Worm (Caenorhabditis elegans) whole organism, late embryonic: Measurements from ENCODE around the gene F13H8.3.
A peak's percentile ranks its signal among the peaks of the same experiment; 100 is the strongest.

Source experiments
- C08G9.2 ChIP-seq: sonication (generic microtip); optimal IDR thresholded peaks from 2 replicates; lab custom pipeline; 2016; ENCODE audit warnings: mild to moderate bottlenecking, missing genetic modification characterization, moderate library complexity, missing compliant biosample characterization
- F13H6.1 ChIP-seq: sonication (generic microtip); optimal IDR thresholded peaks from 2 replicates; lab custom pipeline; 2016; ENCODE audit warnings: missing genetic modification characterization, missing compliant biosample characterization
- K02D7.2 ChIP-seq: sonication (generic microtip); optimal IDR thresholded peaks from 2 replicates; lab custom pipeline; 2017; ENCODE audit warnings: mild to moderate bottlenecking, missing genetic modification characterization, missing compliant biosample characterization
- T23F11.4 ChIP-seq: fragments of 200-800 bp; sonication (Bioruptor generic); optimal IDR thresholded peaks from 2 replicates; lab custom pipeline; 2018; ENCODE audit warnings: mild to moderate bottlenecking, missing genetic modification characterization, missing compliant biosample characterization
- Y22D7AL.16 ChIP-seq: sonication (generic microtip); optimal IDR thresholded peaks from 2 replicates; lab custom pipeline; 2016; ENCODE audit warnings: missing genetic modification characterization, missing compliant biosample characterization
- ahr-1 ChIP-seq: sonication (generic microtip); optimal IDR thresholded peaks from 2 replicates; lab custom pipeline; 2016; ENCODE audit warnings: missing genetic modification characterization, missing compliant biosample characterization
- ceh-14 ChIP-seq: sonication (generic microtip); optimal IDR thresholded peaks from 2 replicates; lab custom pipeline; 2016; ENCODE audit warnings: missing genotype, missing genetic modification characterization, missing compliant biosample characterization
- ceh-18 ChIP-seq: sonication (generic microtip); optimal IDR thresholded peaks from 2 replicates; lab custom pipeline; 2016; ENCODE audit warnings: missing genetic modification characterization, missing compliant biosample characterization
- ceh-2 ChIP-seq: sonication (generic microtip); optimal IDR thresholded peaks from 2 replicates; lab custom pipeline; 2016; ENCODE audit warnings: missing genotype, missing genetic modification characterization, missing compliant biosample characterization
- ceh-24 ChIP-seq: sonication (generic microtip); optimal IDR thresholded peaks from 2 replicates; lab custom pipeline; 2016; ENCODE audit warnings: mild to moderate bottlenecking, missing genetic modification characterization, missing compliant biosample characterization
- ceh-31 ChIP-seq: sonication (generic microtip); optimal IDR thresholded peaks from 2 replicates; lab custom pipeline; 2016; ENCODE audit warnings: missing genetic modification characterization, missing compliant biosample characterization
- ceh-34 ChIP-seq: sonication (generic microtip); optimal IDR thresholded peaks from 2 replicates; lab custom pipeline; 2016; ENCODE audit warnings: mild to moderate bottlenecking, missing genetic modification characterization, missing compliant biosample characterization
- ceh-45 ChIP-seq: fragments of 200-800 bp; sonication (Bioruptor generic); IDR thresholded peaks from 2 replicates; pipeline ENCODE4 v1.3.6; 2022; ENCODE audit warnings: missing genetic modification reagents, missing genetic modification characterization, missing compliant biosample characterization
- ceh-48 ChIP-seq: sonication (generic microtip); optimal IDR thresholded peaks from 2 replicates; lab custom pipeline; 2016; ENCODE audit warnings: missing genetic modification characterization, inconsistent platforms, missing compliant biosample characterization
- dve-1 ChIP-seq: sonication (generic microtip); optimal IDR thresholded peaks from 2 replicates; lab custom pipeline; 2017; ENCODE audit warnings: antibody characterized with exemption, mild to moderate bottlenecking, missing genetic modification characterization, missing compliant biosample characterization
- elt-2 ChIP-seq: sonication (generic microtip); optimal IDR thresholded peaks from 2 replicates; lab custom pipeline; 2016; ENCODE audit warnings: missing genetic modification reagents, missing genetic modification characterization, missing compliant biosample characterization
- fax-1 ChIP-seq: sonication (generic microtip); optimal IDR thresholded peaks from 2 replicates; lab custom pipeline; 2016; ENCODE audit warnings: missing genotype, missing genetic modification characterization, missing compliant biosample characterization
- hlh-30 ChIP-seq: sonication (generic microtip); optimal IDR thresholded peaks from 2 replicates; lab custom pipeline; 2017; ENCODE audit warnings: antibody characterized with exemption, missing genetic modification characterization, missing compliant biosample characterization; ENCODE audit not compliant: insufficient read depth
- hlh-8 ChIP-seq: sonication (generic microtip); optimal IDR thresholded peaks from 2 replicates; lab custom pipeline; 2016; ENCODE audit warnings: missing genotype, missing genetic modification characterization, missing compliant biosample characterization
- lim-6 ChIP-seq: sonication (generic microtip); optimal IDR thresholded peaks from 2 replicates; lab custom pipeline; 2016; ENCODE audit warnings: missing genetic modification characterization, missing compliant biosample characterization
- lin-11 ChIP-seq: fragments of 200-800 bp; sonication (Bioruptor generic); optimal IDR thresholded peaks from 2 replicates; lab custom pipeline; 2018; ENCODE audit warnings: mild to moderate bottlenecking, missing genetic modification characterization, missing compliant biosample characterization
- madf-2 ChIP-seq: sonication (generic microtip); optimal IDR thresholded peaks from 2 replicates; lab custom pipeline; 2017; ENCODE audit warnings: missing genetic modification characterization, missing compliant biosample characterization
- nfya-1 ChIP-seq: sonication (generic microtip); optimal IDR thresholded peaks from 2 replicates; lab custom pipeline; 2017; ENCODE audit warnings: missing genetic modification characterization, mild to moderate bottlenecking, missing compliant biosample characterization, antibody characterized with exemption, moderate library complexity
- npax-4 ChIP-seq: sonication (generic microtip); optimal IDR thresholded peaks from 2 replicates; lab custom pipeline; 2016; ENCODE audit warnings: missing genetic modification characterization, missing compliant biosample characterization
- pat-9 ChIP-seq: fragments of 200-800 bp; sonication (Bioruptor generic); optimal IDR thresholded peaks from 2 replicates; lab custom pipeline; 2018; ENCODE audit warnings: mild to moderate bottlenecking, missing genetic modification characterization, moderate library complexity, missing compliant biosample characterization
- pax-1 ChIP-seq: fragments of 150-350 bp; optimal IDR thresholded peaks from 2 replicates; lab custom pipeline; 2014; ENCODE audit warnings: missing biosample characterization, missing genetic modification characterization
- pha-2 ChIP-seq: sonication (generic microtip); optimal IDR thresholded peaks from 2 replicates; lab custom pipeline; 2017; ENCODE audit warnings: mild to moderate bottlenecking, missing genetic modification characterization, missing compliant biosample characterization
- pros-1 ChIP-seq: fragments of 150-350 bp; optimal IDR thresholded peaks from 2 replicates; lab custom pipeline; 2014; ENCODE audit warnings: missing biosample characterization, missing genetic modification reagents, missing genetic modification characterization
- ref-2 ChIP-seq: sonication (generic microtip); optimal IDR thresholded peaks from 2 replicates; lab custom pipeline; 2016; ENCODE audit warnings: missing genetic modification characterization, missing compliant biosample characterization
- rnt-1 ChIP-seq: sonication (generic microtip); optimal IDR thresholded peaks from 2 replicates; lab custom pipeline; 2016; ENCODE audit warnings: missing genetic modification characterization, missing compliant biosample characterization
- sdc-2 ChIP-seq: sonication (generic microtip); optimal IDR thresholded peaks from 2 replicates; lab custom pipeline; 2016; ENCODE audit warnings: missing genotype, missing genetic modification characterization, missing compliant biosample characterization
- sox-2 ChIP-seq: fragments of 200-800 bp; sonication (Bioruptor generic); IDR thresholded peaks from 2 replicates; pipeline ENCODE4 v1.3.6; 2022; ENCODE audit warnings: missing genetic modification reagents, missing genetic modification characterization, missing compliant biosample characterization
- syd-9 ChIP-seq: sonication (generic microtip); optimal IDR thresholded peaks from 2 replicates; lab custom pipeline; 2016; ENCODE audit warnings: mild to moderate bottlenecking, missing genetic modification characterization, moderate library complexity, missing compliant biosample characterization
- tbx-2 ChIP-seq: sonication (generic microtip); optimal IDR thresholded peaks from 2 replicates; lab custom pipeline; 2016; ENCODE audit warnings: missing genetic modification characterization, missing compliant biosample characterization
- tbx-7 ChIP-seq: sonication (generic microtip); optimal IDR thresholded peaks from 2 replicates; lab custom pipeline; 2016; ENCODE audit warnings: missing genotype, missing genetic modification characterization, missing compliant biosample characterization
- unc-42 ChIP-seq: sonication (generic microtip); optimal IDR thresholded peaks from 2 replicates; lab custom pipeline; 2016; ENCODE audit warnings: missing genotype, missing genetic modification characterization, missing compliant biosample characterization
- unc-55 ChIP-seq: sonication (generic microtip); optimal IDR thresholded peaks from 2 replicates; lab custom pipeline; 2017; ENCODE audit warnings: missing biosample characterization, missing genetic modification reagents, missing genetic modification characterization
- unc-86 ChIP-seq: sonication (generic microtip); optimal IDR thresholded peaks from 2 replicates; lab custom pipeline; 2016; ENCODE audit warnings: missing genetic modification characterization, missing compliant biosample characterization
- zip-5 ChIP-seq: sonication (generic microtip); optimal IDR thresholded peaks from 2 replicates; lab custom pipeline; 2016; ENCODE audit warnings: missing genetic modification characterization, missing compliant biosample characterization

The F13H8.3 gene

ce11 chrII:6269805-6270414 lies 6.1 kb downstream of the F13H8.3 start, which contains the start of gene F13H8.2:
TSS of gene F13H8.2 (plus strand) at chrII:6270364.
- TF ChIP-seq unc-55 (GFP tag; lab: Kevin White, UChicago) (peak; percentile 19), npax-4 (tag; lab: Kevin White, UChicago) (no peak), fax-1 (tag; lab: Kevin White, UChicago) (peak; percentile 32), syd-9 (tag; lab: Kevin White, UChicago) (no peak), ceh-31 (peak; percentile 82), pax-1 (tag; lab: Kevin White, UChicago) (peak; percentile 16), tbx-7 (peak; percentile 22), tbx-2 (peak; percentile 73), pros-1 (no peak), Y22D7AL.16 (no peak), sox-2 (GFP tag; lab: Robert Waterston, UW) (peak; percentile 7; the same call in 1 of the 2 replicates), C08G9.2 (tag; lab: Kevin White, UChicago) (peak; percentile 53), sdc-2 (tag; lab: Kevin White, UChicago) (no peak), pat-9 (no peak), rnt-1 (tag; lab: Kevin White, UChicago) (peak; percentile 31), lim-6 (tag; lab: Kevin White, UChicago) (no peak), ceh-2 (tag; lab: Kevin White, UChicago) (peak; percentile 40), pha-2 (tag; lab: Kevin White, UChicago) (no peak), hlh-30 (tag; lab: Kevin White, UChicago) (no peak), unc-42 (tag; lab: Kevin White, UChicago) (peak; percentile 79), ceh-14 (tag; lab: Kevin White, UChicago) (peak; percentile 57), ceh-48 (tag; lab: Kevin White, UChicago) (peak; percentile 18), unc-86 (tag; lab: Kevin White, UChicago) (no peak), hlh-8 (tag; lab: Kevin White, UChicago) (no peak), madf-2 (tag; lab: Kevin White, UChicago) (no peak), ref-2 (tag; lab: Kevin White, UChicago) (peak; percentile 71), nfya-1 (tag; lab: Kevin White, UChicago) (peak; percentile 80), dve-1 (tag; lab: Kevin White, UChicago) (no peak), zip-5 (tag; lab: Kevin White, UChicago) (peak; percentile 24), F13H6.1 (tag; lab: Kevin White, UChicago) (peak; percentile 41), elt-2 (tag; lab: Kevin White, UChicago) (peak; percentile 25), ceh-34 (tag; lab: Kevin White, UChicago) (peak; percentile 51), ceh-18 (tag; lab: Kevin White, UChicago) (peak; percentile 20), ceh-24 (tag; lab: Kevin White, UChicago) (no peak)

- TF ChIP-seq unc-42 (tag; lab: Kevin White, UChicago) = peak; percentile 25
- TF ChIP-seq ahr-1 (tag; lab: Kevin White, UChicago) = no peak
- no peak for TF ChIP-seq syd-9 (tag; lab: Kevin White, UChicago)
- TF ChIP-seq, all 69 proteins: peak for 1
These were observed 10.1 kb downstream of the F13H8.3 start, which contains the start of gene bpl-1 for ce11 chrII:6273916-6274315. TSS of gene bpl-1 (plus strand) at chrII:6274216.

ce11 chrII:6281002-6281401 lies 17.2 kb downstream of the F13H8.3 start, which contains the start of gene scly-1:
TSS of gene scly-1 (minus strand) at chrII:6281102.
- TF ChIP-seq lin-11 (tag; lab: Kevin White, UChicago) (no peak), ceh-45 (GFP tag; lab: Robert Waterston, UW) (no peak), elt-2 (tag; lab: Kevin White, UChicago) (no peak), sdc-2 (tag; lab: Kevin White, UChicago) (no peak), K02D7.2 (tag; lab: Kevin White, UChicago) (no peak), T23F11.4 (GFP tag; lab: Kevin White, UChicago) (no peak)
- TF ChIP-seq, all 69 proteins: peak for 0
